Worm (Caenorhabditis elegans) whole organism, mixed stage, embryonic: Measurements from ENCODE around the gene daf-5.

Experiments
- bed-3 ChIP-seq: fragments of 200-800 bp; sonication (Bioruptor generic); optimal IDR thresholded peaks from 3 replicates; lab custom pipeline; 2018; ENCODE audit warnings: mild to moderate bottlenecking, missing genetic modification characterization, moderate library complexity, missing compliant biosample characterization
- blmp-1 ChIP-seq: fragments of 150-350 bp; optimal IDR thresholded peaks from 2 replicates; lab custom pipeline; 2014; ENCODE audit warnings: missing biosample characterization, missing genetic modification characterization
- ceh-43 ChIP-seq: fragments of 200-800 bp; sonication (Bioruptor generic); optimal IDR thresholded peaks from 2 replicates; lab custom pipeline; 2018; ENCODE audit warnings: mild to moderate bottlenecking, missing genetic modification characterization, moderate library complexity, missing compliant biosample characterization
- drap-1 ChIP-seq: fragments of 200-800 bp; sonication (Bioruptor generic); optimal IDR thresholded peaks from 3 replicates; lab custom pipeline; 2018; ENCODE audit warnings: mild to moderate bottlenecking, missing genetic modification characterization, missing compliant biosample characterization
- elt-1 ChIP-seq: sonication (generic microtip); optimal IDR thresholded peaks from 2 replicates; lab custom pipeline; 2017; ENCODE audit warnings: missing genetic modification characterization, mild to moderate bottlenecking, missing compliant biosample characterization, antibody characterized with exemption, moderate library complexity, borderline replicate concordance; ENCODE audit not compliant: insufficient read depth
- lin-13 ChIP-seq: fragments of 150-350 bp; optimal IDR thresholded peaks from 2 replicates; lab custom pipeline; 2014; ENCODE audit warnings: missing biosample characterization, missing genetic modification characterization
- mab-5 ChIP-seq: fragments of 150-350 bp; optimal IDR thresholded peaks from 2 replicates; lab custom pipeline; 2014; ENCODE audit warnings: missing biosample characterization, missing genetic modification characterization
- nhr-28 ChIP-seq: fragments of 150-350 bp; optimal IDR thresholded peaks from 2 replicates; lab custom pipeline; 2014; ENCODE audit warnings: missing biosample characterization, missing genetic modification characterization
- nhr-76 ChIP-seq: sonication (generic microtip); optimal IDR thresholded peaks from 2 replicates; lab custom pipeline; 2017; ENCODE audit warnings: missing biosample characterization, missing genetic modification characterization
- pha-4 ChIP-seq: fragments of 150-350 bp; optimal IDR thresholded peaks from 2 replicates; lab custom pipeline; 2018; ENCODE audit warnings: missing biosample characterization, missing genetic modification reagents, missing genetic modification characterization
- unc-62 ChIP-seq: fragments of 150-350 bp; optimal IDR thresholded peaks from 2 replicates; lab custom pipeline; 2014; ENCODE audit warnings: missing biosample characterization, missing genetic modification reagents, missing genetic modification characterization
- ztf-11 ChIP-seq: fragments of 150-350 bp; optimal IDR thresholded peaks from 2 replicates; lab custom pipeline; 2014; ENCODE audit warnings: missing biosample characterization, missing genetic modification characterization

DNA sequence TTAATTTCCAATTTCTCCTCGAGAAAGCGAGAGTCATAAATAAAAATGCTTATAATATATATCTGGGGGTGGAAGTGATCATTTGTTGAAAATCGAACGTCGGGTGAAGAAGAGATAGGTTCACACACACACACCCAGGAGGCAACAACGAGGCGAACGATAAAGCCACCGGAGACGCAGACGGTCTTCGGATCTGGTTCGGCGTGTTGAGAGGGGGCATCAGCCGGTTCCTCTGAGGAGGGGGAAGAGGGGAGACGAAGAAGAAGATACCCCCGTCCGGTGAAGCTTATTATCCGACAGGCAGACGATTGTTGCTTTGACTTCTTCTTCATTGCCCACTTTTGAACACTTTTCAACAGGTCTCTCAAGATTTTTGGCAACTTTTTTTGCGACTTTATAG, 47.3 kb downstream of the daf-5 start:
- TF ChIP-seq unc-62 (no peak), mab-5 (tag; lab: Kevin White, UChicago) (no peak), blmp-1 (tag; lab: Kevin White, UChicago) (no peak), lin-13 (tag; lab: Kevin White, UChicago) (no peak), pha-4 (tag; lab: Kevin White, UChicago) (no peak), ceh-43 (GFP tag; lab: Kevin White, UChicago) (no peak), ztf-11 (tag; lab: Kevin White, UChicago) (no peak), nhr-76 (tag; lab: Kevin White, UChicago) (no peak), drap-1 (GFP tag; lab: Kevin White, UChicago) (no peak), bed-3 (no peak), nhr-28 (tag; lab: Kevin White, UChicago) (no peak), elt-1 (tag; lab: Kevin White, UChicago) (no peak)
